Worm (Caenorhabditis elegans) whole organism, L3 larva: ENCODE results near the gene skpo-1.

ENCODE experiments used
- ceh-16 ChIP-seq: sonication (generic microtip); optimal IDR thresholded peaks from 2 replicates; lab custom pipeline; 2017; ENCODE audit warnings: missing biosample characterization, missing genetic modification characterization
- egl-27 ChIP-seq: sonication (generic microtip); optimal IDR thresholded peaks from 4 replicates; lab custom pipeline; 2017; ENCODE audit warnings: missing biosample characterization, missing genetic modification reagents, missing genetic modification characterization
- lin-39 ChIP-seq: fragments of 150-350 bp; optimal IDR thresholded peaks from 2 replicates; lab custom pipeline; 2018; ENCODE audit warnings: missing biosample characterization, missing genetic modification reagents, missing genetic modification characterization
- nhr-76 ChIP-seq: fragments of 150-350 bp; sonication (generic microtip); optimal IDR thresholded peaks from 5 replicates; lab custom pipeline; 2014; ENCODE audit warnings: missing biosample characterization, missing genetic modification characterization
- sea-2 ChIP-seq: fragments of 150-350 bp; sonication (generic microtip); optimal IDR thresholded peaks from 4 replicates; lab custom pipeline; 2014; ENCODE audit warnings: missing biosample characterization, missing genetic modification reagents, missing genetic modification characterization

ce11 chrII:8399064-8399463 is 5.6 kb downstream of the skpo-1 start, which contains the start of gene dod-23:
- TF ChIP-seq egl-27 (tag; lab: Kevin White, UChicago), result no peak
- no peak for TF ChIP-seq nhr-76 (tag; lab: Kevin White, UChicago)
- TF ChIP-seq sea-2, result no peak
- no peak for TF ChIP-seq lin-39 (tag; lab: Kevin White, UChicago)
- no peak for TF ChIP-seq ceh-16 (tag; lab: Kevin White, UChicago)
